Worm (Caenorhabditis elegans) whole organism, L3 larva: Measurements from ENCODE around the gene iff-2.
A peak's percentile ranks its signal among the peaks of the same experiment; 100 is the strongest.

ENCODE experiments used
- ama-1 ChIP-seq: fragments of 150-350 bp; optimal IDR thresholded peaks from 2 replicates; lab custom pipeline; 2018
- fkh-10 ChIP-seq: sonication (generic microtip); optimal IDR thresholded peaks from 2 replicates; lab custom pipeline; 2017; ENCODE audit warnings: missing biosample characterization, missing genetic modification reagents, missing genetic modification characterization
- nhr-12 ChIP-seq: fragments of 150-350 bp; optimal IDR thresholded peaks from 2 replicates; lab custom pipeline; 2014; ENCODE audit warnings: missing biosample characterization, missing genetic modification characterization
- pqm-1 ChIP-seq: fragments of 150-350 bp; optimal IDR thresholded peaks from 2 replicates; lab custom pipeline; 2017; ENCODE audit warnings: missing biosample characterization, missing genetic modification characterization, inconsistent platforms
- sea-2 ChIP-seq: fragments of 150-350 bp; sonication (generic microtip); optimal IDR thresholded peaks from 4 replicates; lab custom pipeline; 2014; ENCODE audit warnings: missing biosample characterization, missing genetic modification reagents, missing genetic modification characterization
- skn-1 ChIP-seq: fragments of 150-350 bp; optimal IDR thresholded peaks from 2 replicates; lab custom pipeline; 2014; ENCODE audit warnings: missing biosample characterization, missing genetic modification characterization
- snpc-4 ChIP-seq: fragments of 150-350 bp; optimal IDR thresholded peaks from 2 replicates; lab custom pipeline; 2014; ENCODE audit warnings: missing biosample characterization, missing genetic modification characterization
- tbx-2 ChIP-seq: sonication (generic microtip); optimal IDR thresholded peaks from 2 replicates; lab custom pipeline; 2016; ENCODE audit warnings: mild to moderate bottlenecking, missing genetic modification characterization, missing compliant biosample characterization
- unc-39 ChIP-seq: sonication (generic microtip); optimal IDR thresholded peaks from 4 replicates; lab custom pipeline; 2017; ENCODE audit warnings: missing biosample characterization, missing genetic modification characterization
- zag-1 ChIP-seq: fragments of 150-350 bp; optimal IDR thresholded peaks from 2 replicates; lab custom pipeline; 2014; ENCODE audit warnings: missing biosample characterization, missing genetic modification characterization
- ztf-11 ChIP-seq: fragments of 150-350 bp; optimal IDR thresholded peaks from 2 replicates; lab custom pipeline; 2014; ENCODE audit warnings: missing biosample characterization, missing genetic modification characterization
- ztf-4 ChIP-seq: fragments of 150-350 bp; optimal IDR thresholded peaks from 2 replicates; lab custom pipeline; 2014; ENCODE audit warnings: missing biosample characterization, missing genetic modification characterization

- TF ChIP-seq fkh-10 (peak; percentile 47), unc-39 (tag; lab: Kevin White, UChicago) (no peak), ama-1 (lab: Kevin White, UChicago) (no peak), zag-1 (tag; lab: Kevin White, UChicago) (no peak), ztf-11 (no peak), ztf-4 (tag; lab: Kevin White, UChicago) (no peak), tbx-2 (tag; lab: Kevin White, UChicago) (no peak), nhr-12 (no peak), pqm-1 (tag; lab: Kevin White, UChicago) (no peak), snpc-4 (tag; lab: Kevin White, UChicago) (no peak), sea-2 (no peak), skn-1 (tag; lab: Kevin White, UChicago) (no peak)
Observed at ce11 chrII:8589227-8589626, 28.1 kb upstream of the iff-2 start.
